Worm (Caenorhabditis elegans): Measurements from ENCODE around the gene bath-13.

ce11 chrII:2483507-2483906 is 38.4 kb downstream of the bath-13 start, which contains the start of gene F53G2.13:
- no peak for TF ChIP-seq nhr-237 (tag; optimal IDR thresholded peaks at IDR 0.05)
- TF ChIP-seq nhr-76 (tag; optimal IDR thresholded peaks at IDR 0.05): no peak
- no peak for TF ChIP-seq ceh-83 (GFP tag; optimal IDR thresholded peaks at IDR 0.05)
- no peak for TF ChIP-seq snpc-4 (tag; optimal IDR thresholded peaks at IDR 0.05)
- no peak for TF ChIP-seq lsy-2 (tag; optimal IDR thresholded peaks at IDR 0.05)
- no peak for TF ChIP-seq nhr-12 (tag; optimal IDR thresholded peaks at IDR 0.05)
- TF ChIP-seq M03D4.4 (tag; optimal IDR thresholded peaks at IDR 0.05): no peak
